Worm (Caenorhabditis elegans) whole organism, L4 larva: ENCODE results near the gene daf-15.

Experiments
- F26F4.8 ChIP-seq: fragments of 200-800 bp; sonication (Bioruptor generic); conservative IDR thresholded peaks from 2 replicates; pipeline ENCODE4 v1.3.6; 2022; ENCODE audit warnings: missing genetic modification characterization, missing compliant biosample characterization
- aly-2 ChIP-seq: sonication (generic microtip); optimal IDR thresholded peaks from 2 replicates; lab custom pipeline; 2018; ENCODE audit warnings: missing biosample characterization, missing genetic modification characterization
- nhr-10 ChIP-seq: fragments of 150-350 bp; optimal IDR thresholded peaks from 2 replicates; lab custom pipeline; 2014; ENCODE audit warnings: missing biosample characterization, missing genetic modification characterization
- nhr-11 ChIP-seq: fragments of 150-350 bp; optimal IDR thresholded peaks from 2 replicates; lab custom pipeline; 2014; ENCODE audit warnings: missing biosample characterization, missing genetic modification characterization
- unc-62 ChIP-seq, 3 experiments: fragments of 150-350 bp in 1 of 3; sonication (generic microtip); optimal IDR thresholded peaks in 2 of 3; peaks in 1 of 3; 1 replicate in 1 of 3; 2 replicates in 2 of 3; lab custom pipeline; 2014 to 2017; ENCODE audit warnings: missing biosample characterization in 3 of 3, missing genetic modification characterization in 3 of 3, missing genetic modification reagents in 3 of 3, missing genotype in 1 of 3

- no peak for TF ChIP-seq aly-2 (tag; lab: Kevin White, UChicago)
- TF ChIP-seq F26F4.8 = no peak
- TF ChIP-seq nhr-11 (tag; lab: Kevin White, UChicago) = no peak
- no peak for TF ChIP-seq unc-62 (GFP tag; optimal IDR thresholded peaks at IDR 0.05 in 1 of 2; lab: Kevin White, UChicago)
- TF ChIP-seq unc-62 (tag; optimal IDR thresholded peaks at IDR 0.05; lab: Kevin White, UChicago) = no peak
- TF ChIP-seq nhr-10 (tag; lab: Kevin White, UChicago) = no peak
These were observed 18.0 kb upstream of the daf-15 start for ce11 chrIV:9367852-9368627.
